Fruit fly (Drosophila melanogaster): Measurements from ENCODE around the gene MsrA.

- TF ChIP-seq psq (GFP tag; optimal IDR thresholded peaks at IDR 0.05) (no peak), h (GFP tag; optimal IDR thresholded peaks at IDR 0.05) (peak; percentile 28), fru (GFP tag; optimal IDR thresholded peaks at IDR 0.05) (no peak), Abd-B (GFP tag; optimal IDR thresholded peaks at IDR 0.05) (no peak), rgr (GFP tag; optimal IDR thresholded peaks at IDR 0.05) (peak; percentile 9), OdsH (GFP tag; optimal IDR thresholded peaks at IDR 0.05) (peak; percentile 16), Myc (optimal IDR thresholded peaks at IDR 0.05) (no peak), jim (GFP tag; optimal IDR thresholded peaks at IDR 0.05) (no peak)
These were observed at the start of gene MsrA for dm6 chr3L:15510787-15511186.

All from whole organism, wandering third instar larva.